Worm (Caenorhabditis elegans): ENCODE measurements around the gene tomm-40.

- TF ChIP-seq rbr-2 (tag; optimal IDR thresholded peaks at IDR 0.05), result no peak
- TF ChIP-seq Y48G9A.11 (GFP tag; IDR thresholded peaks at IDR 0.05), result no peak
- no peak for TF ChIP-seq lim-7 (GFP tag; IDR thresholded peaks at IDR 0.05)
Measured at ce11 chrII:8947391-8947790, 26.0 kb downstream of the tomm-40 start, which contains the start of gene cutl-15.

Data from whole organism, L4 larva.